Worm (Caenorhabditis elegans) whole organism, L1 larva: Measurements from ENCODE around the gene alp-1.

Experiments used
- Y116A8C.19 ChIP-seq: sonication (generic microtip); optimal IDR thresholded peaks from 2 replicates; lab custom pipeline; 2016; ENCODE audit warnings: missing compliant biosample characterization, missing genetic modification characterization, borderline replicate concordance
- blmp-1 ChIP-seq: fragments of 150-350 bp; optimal IDR thresholded peaks from 2 replicates; lab custom pipeline; 2014; ENCODE audit warnings: missing biosample characterization, missing genetic modification characterization
- ceh-63 ChIP-seq: fragments of 200-800 bp; sonication (Bioruptor generic); optimal IDR thresholded peaks from 2 replicates; lab custom pipeline; 2018; ENCODE audit warnings: mild to moderate bottlenecking, missing genetic modification characterization, missing compliant biosample characterization
- ceh-8 ChIP-seq: fragments of 200-800 bp; sonication (Bioruptor generic); optimal IDR thresholded peaks from 2 replicates; lab custom pipeline; 2018; ENCODE audit warnings: mild to moderate bottlenecking, missing genetic modification characterization, moderate library complexity, missing compliant biosample characterization
- ceh-82 ChIP-seq, 3 experiments: fragments of 150-350 bp in 1 of 3; sonication (generic microtip) in 2 of 3; optimal IDR thresholded peaks; 2 replicates each; lab custom pipeline; 2014 to 2017; ENCODE audit warnings: missing biosample characterization in 3 of 3, missing genetic modification characterization in 3 of 3
- ceh-90 ChIP-seq: sonication (generic microtip); optimal IDR thresholded peaks from 2 replicates; lab custom pipeline; 2016; ENCODE audit warnings: missing genetic modification characterization, missing compliant biosample characterization
- ces-1 ChIP-seq: fragments of 150-350 bp; optimal IDR thresholded peaks from 2 replicates; lab custom pipeline; 2014; ENCODE audit warnings: missing biosample characterization, missing genetic modification reagents, missing genetic modification characterization
- dsc-1 ChIP-seq: sonication (generic microtip); optimal IDR thresholded peaks from 2 replicates; lab custom pipeline; 2016; ENCODE audit warnings: mild to moderate bottlenecking, missing genetic modification characterization, missing compliant biosample characterization
- efl-3 ChIP-seq: fragments of 200-800 bp; sonication (Bioruptor generic); optimal IDR thresholded peaks from 2 replicates; lab custom pipeline; 2018; ENCODE audit warnings: mild to moderate bottlenecking, missing genetic modification characterization, missing compliant biosample characterization
- egl-13 ChIP-seq: sonication (generic microtip); optimal IDR thresholded peaks from 2 replicates; lab custom pipeline; 2016; ENCODE audit warnings: missing genotype, missing genetic modification reagents, missing genetic modification characterization, missing compliant biosample characterization
- egl-27 ChIP-seq, 2 experiments: fragments of 150-350 bp in 1 of 2; sonication (generic microtip); optimal IDR thresholded peaks; 3 replicates each; lab custom pipeline; 2017 to 2018; ENCODE audit warnings: missing biosample characterization in 2 of 2, missing genetic modification characterization in 2 of 2, missing genetic modification reagents in 2 of 2
- fkh-4 ChIP-seq: sonication (generic microtip); optimal IDR thresholded peaks from 2 replicates; lab custom pipeline; 2016; ENCODE audit warnings: missing compliant biosample characterization, missing genetic modification characterization, borderline replicate concordance
- fkh-8 ChIP-seq: sonication (generic microtip); optimal IDR thresholded peaks from 2 replicates; lab custom pipeline; 2016; ENCODE audit warnings: mild to moderate bottlenecking, missing genetic modification characterization, missing compliant biosample characterization
- hlh-17 ChIP-seq: fragments of 200-800 bp; sonication (Bioruptor generic); optimal IDR thresholded peaks from 2 replicates; lab custom pipeline; 2018; ENCODE audit warnings: missing genetic modification characterization, mild to moderate bottlenecking, missing compliant biosample characterization, moderate library complexity, borderline replicate concordance
- hlh-4 ChIP-seq: sonication (generic microtip); optimal IDR thresholded peaks from 2 replicates; lab custom pipeline; 2016; ENCODE audit warnings: mild to moderate bottlenecking, missing genetic modification characterization, missing compliant biosample characterization
- hpl-2 ChIP-seq: fragments of 150-350 bp; optimal IDR thresholded peaks from 2 replicates; lab custom pipeline; 2014; ENCODE audit warnings: missing biosample characterization, missing genetic modification reagents, missing genetic modification characterization
- isw-1 ChIP-seq: fragments of 200-800 bp; sonication (Bioruptor generic); IDR thresholded peaks from 2 replicates; pipeline ENCODE4 v1.3.6; 2022; ENCODE audit warnings: missing genetic modification characterization, missing compliant biosample characterization
- jun-1 ChIP-seq: fragments of 150-350 bp; optimal IDR thresholded peaks from 2 replicates; lab custom pipeline; 2014; ENCODE audit warnings: missing biosample characterization, missing genetic modification reagents, missing genetic modification characterization
- lin-14 ChIP-seq: fragments of 200-800 bp; sonication (Bioruptor generic); optimal IDR thresholded peaks from 2 replicates; lab custom pipeline; 2018; ENCODE audit warnings: mild to moderate bottlenecking, missing genetic modification characterization, moderate library complexity, missing compliant biosample characterization
- lin-35 ChIP-seq, 2 experiments: fragments of 150-350 bp; optimal IDR thresholded peaks; 2 replicates each; lab custom pipeline; 2014; ENCODE audit warnings: missing biosample characterization in 2 of 2, missing genetic modification characterization in 2 of 2, missing genetic modification reagents in 2 of 2
- lin-39 ChIP-seq: fragments of 150-350 bp; optimal IDR thresholded peaks from 2 replicates; lab custom pipeline; 2014; ENCODE audit warnings: missing biosample characterization, missing genetic modification reagents, missing genetic modification characterization
- lir-3 ChIP-seq: sonication (generic microtip); optimal IDR thresholded peaks from 2 replicates; lab custom pipeline; 2016; ENCODE audit warnings: mild to moderate bottlenecking, missing genetic modification characterization, moderate library complexity, missing compliant biosample characterization; ENCODE audit not compliant: poor library complexity
- lsy-2 ChIP-seq, 2 experiments: fragments of 150-350 bp; optimal IDR thresholded peaks; 2 replicates each; lab custom pipeline; 2014; ENCODE audit warnings: missing biosample characterization in 2 of 2, missing genetic modification characterization in 2 of 2
- mep-1 ChIP-seq: fragments of 150-350 bp; optimal IDR thresholded peaks from 2 replicates; lab custom pipeline; 2014; ENCODE audit warnings: missing biosample characterization, missing genetic modification characterization
- nhr-11 ChIP-seq: fragments of 150-350 bp; optimal IDR thresholded peaks from 2 replicates; lab custom pipeline; 2014; ENCODE audit warnings: missing biosample characterization, missing genetic modification characterization
- nhr-12 ChIP-seq: sonication (generic microtip); optimal IDR thresholded peaks from 2 replicates; lab custom pipeline; 2017; ENCODE audit warnings: missing biosample characterization, missing genetic modification characterization
- nhr-19 ChIP-seq: fragments of 200-800 bp; sonication (Bioruptor generic); conservative IDR thresholded peaks from 2 replicates; pipeline ENCODE4 v1.3.6; 2022; ENCODE audit warnings: missing genetic modification characterization, missing compliant biosample characterization
- nhr-237 ChIP-seq: fragments of 150-350 bp; optimal IDR thresholded peaks from 2 replicates; lab custom pipeline; 2014; ENCODE audit warnings: missing biosample characterization, missing genetic modification characterization
- nhr-47 ChIP-seq: sonication (generic microtip); optimal IDR thresholded peaks from 2 replicates; lab custom pipeline; 2016; ENCODE audit warnings: mild to moderate bottlenecking, missing genetic modification characterization, moderate library complexity, missing compliant biosample characterization
- nhr-71 ChIP-seq: sonication (generic microtip); optimal IDR thresholded peaks from 2 replicates; lab custom pipeline; 2016; ENCODE audit warnings: mild to moderate bottlenecking, missing genetic modification characterization, moderate library complexity, missing compliant biosample characterization
- nhr-77 ChIP-seq: fragments of 150-350 bp; optimal IDR thresholded peaks from 2 replicates; lab custom pipeline; 2014; ENCODE audit warnings: missing biosample characterization, missing genetic modification characterization
- nhr-84 ChIP-seq: sonication (generic microtip); optimal IDR thresholded peaks from 2 replicates; lab custom pipeline; 2017; ENCODE audit warnings: missing biosample characterization, missing genetic modification characterization
- nhr-85 ChIP-seq: sonication (generic microtip); peaks from one replicate; lab custom pipeline; 2016; ENCODE audit warnings: missing genetic modification characterization, inconsistent platforms, missing compliant biosample characterization
- pax-3 ChIP-seq: fragments of 200-800 bp; sonication (Bioruptor generic); optimal IDR thresholded peaks from 2 replicates; lab custom pipeline; 2018; ENCODE audit warnings: mild to moderate bottlenecking, missing genetic modification characterization, moderate library complexity, missing compliant biosample characterization
- rnt-1 ChIP-seq: sonication (generic microtip); optimal IDR thresholded peaks from 2 replicates; lab custom pipeline; 2016; ENCODE audit warnings: mild to moderate bottlenecking, missing genetic modification characterization, moderate library complexity, missing compliant biosample characterization
- skn-1 ChIP-seq: fragments of 150-350 bp; optimal IDR thresholded peaks from 2 replicates; lab custom pipeline; 2014; ENCODE audit warnings: missing biosample characterization, missing genetic modification characterization
- snpc-4 ChIP-seq: fragments of 150-350 bp; optimal IDR thresholded peaks from 2 replicates; lab custom pipeline; 2014; ENCODE audit warnings: missing biosample characterization, missing genetic modification characterization
- snu-23 ChIP-seq: sonication (generic microtip); optimal IDR thresholded peaks from 2 replicates; lab custom pipeline; 2016; ENCODE audit warnings: missing genetic modification characterization, missing compliant biosample characterization
- sox-4 ChIP-seq: sonication (generic microtip); optimal IDR thresholded peaks from 2 replicates; lab custom pipeline; 2016; ENCODE audit warnings: missing genetic modification characterization, missing compliant biosample characterization
- sptf-1 ChIP-seq: fragments of 150-350 bp; optimal IDR thresholded peaks from 2 replicates; lab custom pipeline; 2014; ENCODE audit warnings: missing biosample characterization, missing genetic modification characterization
- sup-37 ChIP-seq: fragments of 200-800 bp; sonication (Bioruptor generic); optimal IDR thresholded peaks from 2 replicates; lab custom pipeline; 2018; ENCODE audit warnings: mild to moderate bottlenecking, missing genetic modification characterization, missing compliant biosample characterization
- tbx-2 ChIP-seq: sonication (generic microtip); optimal IDR thresholded peaks from 2 replicates; lab custom pipeline; 2016; ENCODE audit warnings: missing genetic modification characterization, missing compliant biosample characterization
- tlp-1 ChIP-seq: fragments of 150-350 bp; optimal IDR thresholded peaks from 2 replicates; lab custom pipeline; 2014; ENCODE audit warnings: missing biosample characterization, missing genetic modification characterization
- unc-62 ChIP-seq: fragments of 150-350 bp; optimal IDR thresholded peaks from 2 replicates; lab custom pipeline; 2014; ENCODE audit warnings: missing biosample characterization, missing genetic modification reagents, missing genetic modification characterization
- unc-86 ChIP-seq: sonication (generic microtip); optimal IDR thresholded peaks from 2 replicates; lab custom pipeline; 2016; ENCODE audit warnings: missing genetic modification characterization, missing compliant biosample characterization
- unc-98 ChIP-seq: fragments of 200-800 bp; sonication (Bioruptor generic); IDR thresholded peaks from 2 replicates; pipeline ENCODE4 v1.3.6; 2022; ENCODE audit warnings: missing genetic modification characterization, missing compliant biosample characterization
- vab-15 ChIP-seq: sonication (generic microtip); optimal IDR thresholded peaks from 2 replicates; lab custom pipeline; 2017; ENCODE audit warnings: missing genotype, mild to moderate bottlenecking, missing genetic modification characterization, missing compliant biosample characterization
- zag-1 ChIP-seq: fragments of 150-350 bp; optimal IDR thresholded peaks from 2 replicates; lab custom pipeline; 2014; ENCODE audit warnings: missing biosample characterization, missing genetic modification characterization
- ztf-4 ChIP-seq: fragments of 150-350 bp; optimal IDR thresholded peaks from 2 replicates; lab custom pipeline; 2014; ENCODE audit warnings: missing biosample characterization, missing genetic modification characterization

alp-1 gene

DNA sequence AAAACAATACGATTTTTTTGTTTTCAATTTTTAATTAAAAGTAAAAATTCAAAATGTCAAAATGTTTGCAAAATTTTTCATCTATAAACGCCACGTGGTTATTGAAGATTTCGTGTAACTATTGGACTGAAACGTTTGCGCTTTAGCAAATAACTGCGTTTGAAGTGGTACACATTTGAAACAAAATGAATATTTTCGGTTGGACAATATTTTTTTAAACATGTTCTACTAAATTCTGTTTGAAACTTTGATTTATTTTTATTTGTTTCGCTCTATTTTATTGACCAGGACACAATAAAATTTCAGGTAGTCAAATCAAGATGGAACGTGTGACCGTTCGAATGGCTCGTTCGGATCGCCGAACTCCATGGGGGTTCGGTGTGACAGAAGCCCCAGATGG is at the start of gene alp-1:
Gene alp-1 (plus strand): TSS at position 301 of the 400 bp plus-strand sequence.
- TF ChIP-seq sptf-1 (no peak), lsy-2 (tag; optimal IDR thresholded peaks at IDR 0.05; lab: Kevin White, UChicago) (no peak), nhr-47 (tag; lab: Kevin White, UChicago) (no peak), pax-3 (tag; lab: Kevin White, UChicago) (no peak), efl-3 (GFP tag; lab: Kevin White, UChicago) (no peak), sup-37 (no peak), jun-1 (tag; lab: Kevin White, UChicago) (no peak), tbx-2 (no peak), Y116A8C.19 (tag; lab: Kevin White, UChicago) (no peak), ceh-90 (tag; lab: Kevin White, UChicago) (no peak)

DNA sequence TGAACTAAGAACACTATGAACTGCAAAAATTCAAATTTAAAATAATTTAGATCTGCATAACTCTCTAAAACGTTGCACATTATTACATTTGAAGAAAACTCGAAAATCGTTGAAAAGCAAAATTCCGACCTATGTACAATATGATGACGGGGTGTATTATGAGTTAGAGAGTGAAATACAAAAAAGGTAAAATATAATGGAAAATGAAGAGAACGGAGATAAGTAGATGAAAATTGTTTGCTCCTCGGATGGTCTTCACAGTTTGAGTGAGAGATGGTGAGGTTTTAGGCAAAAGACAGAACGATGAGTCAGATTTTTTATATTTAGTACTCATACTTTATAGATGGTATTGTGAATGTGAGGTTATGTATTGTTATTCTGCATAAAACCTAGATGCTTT is 45.0 kb upstream of the alp-1 start:
- TF ChIP-seq sptf-1 (no peak), fkh-4 (no peak), jun-1 (tag; lab: Kevin White, UChicago) (no peak), skn-1 (no peak), nhr-11 (tag; lab: Kevin White, UChicago) (no peak), ceh-82 (tag; optimal IDR thresholded peaks at IDR 0.05; lab: Kevin White, UChicago) (no peak), ces-1 (GFP tag; lab: Kevin White, UChicago) (no peak), nhr-77 (peak; percentile 4)
- TF ChIP-seq, all 84 proteins: peak for 1

DNA sequence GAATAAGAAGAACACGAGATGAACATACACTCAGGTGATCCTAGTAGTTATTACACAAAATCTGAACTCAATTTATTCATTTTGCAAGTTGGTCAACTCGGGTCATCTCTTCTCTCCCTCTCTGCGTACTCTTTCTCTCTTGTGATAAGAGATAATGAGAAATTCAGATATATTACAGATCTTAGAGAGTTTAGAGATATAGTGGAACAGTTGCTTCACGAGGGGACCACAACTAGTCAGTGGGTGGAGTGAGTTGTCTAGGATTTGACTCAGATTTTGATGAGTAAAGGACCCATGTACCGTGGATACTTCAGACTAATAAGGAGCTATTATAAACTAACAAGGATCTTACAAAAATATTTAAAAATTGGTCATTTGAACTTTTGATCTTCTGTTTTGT is 38.7 kb upstream of the alp-1 start, which contains the start of gene exc-5:
Gene exc-5 (minus strand): TSS at position 57 of the 400 bp plus-strand sequence.
- TF ChIP-seq ceh-82 (tag; optimal IDR thresholded peaks at IDR 0.05; lab: Kevin White, UChicago): no peak
- TF ChIP-seq ceh-63 (GFP tag; lab: Kevin White, UChicago): no peak
- peak; percentile 16 for TF ChIP-seq lin-39
- TF ChIP-seq vab-15: no peak
- TF ChIP-seq zag-1 (tag; lab: Kevin White, UChicago): no peak
- no peak for TF ChIP-seq isw-1 (GFP tag; lab: Robert Waterston, UW)
- no peak for TF ChIP-seq dsc-1 (tag; lab: Kevin White, UChicago)
- TF ChIP-seq Y116A8C.19 (tag; lab: Kevin White, UChicago): no peak
- no peak for TF ChIP-seq skn-1
- TF ChIP-seq sptf-1: no peak
- TF ChIP-seq unc-62: no peak
- no peak for TF ChIP-seq nhr-237 (tag; lab: Kevin White, UChicago)
- TF ChIP-seq ceh-8 (GFP tag; lab: Kevin White, UChicago): no peak
- TF ChIP-seq hlh-17 (GFP tag; lab: Kevin White, UChicago): no peak
- TF ChIP-seq nhr-84 (tag; lab: Kevin White, UChicago): no peak
- no peak for TF ChIP-seq egl-27 (tag; optimal IDR thresholded peaks at IDR 0.05; lab: Kevin White, UChicago)
- TF ChIP-seq unc-86: no peak
- no peak for TF ChIP-seq fkh-8 (tag; lab: Kevin White, UChicago)
- TF ChIP-seq ztf-4 (tag; lab: Kevin White, UChicago): no peak
- TF ChIP-seq egl-13 (tag; lab: Kevin White, UChicago): no peak
- peak; percentile 27 for TF ChIP-seq lir-3 (tag; lab: Kevin White, UChicago)
- no peak for TF ChIP-seq sup-37
- no peak for TF ChIP-seq ces-1 (GFP tag; lab: Kevin White, UChicago)
- peak; percentile 66 for TF ChIP-seq nhr-71 (tag; lab: Kevin White, UChicago)
- TF ChIP-seq lsy-2 (tag; optimal IDR thresholded peaks at IDR 0.05; lab: Kevin White, UChicago): peak; percentile 0 to 57
- no peak for TF ChIP-seq tlp-1 (tag; lab: Kevin White, UChicago)
- no peak for TF ChIP-seq snpc-4 (tag; lab: Kevin White, UChicago)
- TF ChIP-seq hlh-4: no peak
- no peak for TF ChIP-seq sox-4 (tag; lab: Kevin White, UChicago)
- TF ChIP-seq snu-23: peak; percentile 12
- TF ChIP-seq mep-1 (tag; lab: Kevin White, UChicago): no peak
- TF ChIP-seq nhr-12 (tag; lab: Kevin White, UChicago): no peak
- peak; percentile 42 for TF ChIP-seq nhr-19 (GFP tag; lab: Robert Waterston, UW)
- TF ChIP-seq unc-98: no peak
- peak; percentile 56 for TF ChIP-seq rnt-1 (tag; lab: Kevin White, UChicago)
- TF ChIP-seq hpl-2 (GFP tag; lab: Kevin White, UChicago): no peak
- TF ChIP-seq fkh-4: no peak
- TF ChIP-seq lin-35 (GFP tag; optimal IDR thresholded peaks at IDR 0.05; lab: Kevin White, UChicago): no peak
- TF ChIP-seq blmp-1 (tag; lab: Kevin White, UChicago): no peak
- TF ChIP-seq lin-14 (GFP tag; lab: Kevin White, UChicago): peak; percentile 60
- no peak for TF ChIP-seq nhr-85 (tag; lab: Kevin White, UChicago)
